Fruit fly (Drosophila melanogaster) whole organism: Measurements from ENCODE around the gene VAChT.
A peak's percentile ranks its signal among the peaks of the same experiment; 100 is the strongest.

Source experiments
- CG8478 ChIP-seq: fragments of >200 bp; optimal IDR thresholded peaks from 2 replicates; lab custom pipeline; 2018; ENCODE audit warnings: inconsistent platforms
- Dll ChIP-seq: fragments of >200 bp; optimal IDR thresholded peaks from 2 replicates; lab custom pipeline; 2017
- EcR ChIP-seq, 2 experiments: fragments of >200 bp; optimal IDR thresholded peaks; 2 replicates each; lab custom pipeline; 2017; ENCODE audit warnings: missing biosample characterization in 2 of 2, missing genetic modification characterization in 2 of 2, missing genetic modification reagents in 2 of 2
- pan ChIP-seq: fragments of >200 bp; optimal IDR thresholded peaks from 2 replicates; lab custom pipeline; 2017
- psq ChIP-seq: fragments of >200 bp; optimal IDR thresholded peaks from 2 replicates; lab custom pipeline; 2017
- usp ChIP-seq: fragments of >200 bp; optimal IDR thresholded peaks from 2 replicates; lab custom pipeline; 2017; ENCODE audit warnings: missing biosample characterization, missing genetic modification characterization, mixed read lengths

The VAChT gene

DNA sequence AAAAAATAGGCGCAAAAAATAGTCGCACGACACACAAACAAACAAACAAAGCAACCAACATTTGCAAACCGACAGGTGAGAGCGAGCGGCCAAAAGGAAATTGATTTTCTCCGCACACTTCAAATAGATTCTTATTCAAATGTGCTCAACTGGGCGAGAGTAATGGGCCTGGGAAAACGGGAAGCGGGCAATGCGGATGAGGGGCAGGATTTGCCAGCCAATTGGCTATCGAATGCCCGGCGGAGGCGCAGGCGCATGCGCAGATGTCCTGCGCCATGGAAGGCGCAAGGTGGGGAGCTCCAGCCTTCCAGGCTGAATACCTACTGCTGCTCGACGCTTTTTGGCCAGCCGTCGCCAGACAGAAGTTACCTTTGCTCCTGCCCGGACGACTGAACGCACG lies at the start of gene VAChT, which contains the start of gene ChAT:
Gene VAChT (plus strand): TSS at position 352 of the 400 bp plus-strand sequence.
Gene ChAT (plus strand): TSS at position 352 of the 400 bp plus-strand sequence.
- no peak for TF ChIP-seq pan (lab: Kevin White, UChicago)
- TF ChIP-seq psq (lab: Kevin White, UChicago), result no peak
- no peak for TF ChIP-seq CG8478
- TF ChIP-seq EcR (GFP tag; optimal IDR thresholded peaks at IDR 0.05; lab: Kevin White, UChicago), result no peak
- TF ChIP-seq Dll (lab: Kevin White, UChicago), result no peak
- no peak for TF ChIP-seq usp (GFP tag; lab: Kevin White, UChicago)

DNA sequence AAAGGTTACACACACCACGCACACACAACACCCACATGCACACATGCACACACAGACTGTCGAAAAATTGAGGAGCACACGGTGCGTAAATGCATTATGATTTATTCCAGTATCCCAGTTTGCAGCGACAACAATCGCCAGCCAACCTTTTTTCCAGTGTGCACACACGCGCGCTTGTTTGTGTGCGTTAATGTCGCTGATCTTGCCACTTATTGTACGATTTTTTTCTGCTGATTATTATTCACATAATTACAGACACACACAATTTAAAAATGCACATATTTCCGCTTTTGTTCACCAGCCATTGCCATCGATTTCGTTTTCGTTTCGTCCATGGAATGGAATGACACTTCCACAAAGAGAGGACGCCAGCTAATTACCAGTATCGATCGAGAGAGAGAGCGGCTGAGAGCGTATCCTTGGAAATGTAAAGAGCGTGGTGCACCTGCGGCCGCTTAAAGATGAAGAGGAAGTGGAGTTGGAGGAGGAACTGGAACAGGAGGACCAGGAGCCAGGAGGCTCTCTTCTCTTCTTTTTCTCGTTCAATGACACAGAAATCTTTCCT lies 46.8 kb upstream of the VAChT start:
- TF ChIP-seq EcR (GFP tag; optimal IDR thresholded peaks at IDR 0.05; lab: Kevin White, UChicago), result no peak
- peak; percentile 61 for TF ChIP-seq Dll (lab: Kevin White, UChicago)
- TF ChIP-seq pan (lab: Kevin White, UChicago), result no peak
- no peak for TF ChIP-seq CG8478
- no peak for TF ChIP-seq usp (GFP tag; lab: Kevin White, UChicago)
- no peak for TF ChIP-seq psq (lab: Kevin White, UChicago)

- no peak for TF ChIP-seq usp (GFP tag; lab: Kevin White, UChicago)
- no peak for TF ChIP-seq EcR (GFP tag; optimal IDR thresholded peaks at IDR 0.05; lab: Kevin White, UChicago)
- TF ChIP-seq CG8478, result no peak
- TF ChIP-seq pan (lab: Kevin White, UChicago), result no peak
- TF ChIP-seq psq (lab: Kevin White, UChicago), result no peak
- no peak for TF ChIP-seq Dll (lab: Kevin White, UChicago)
Observed at dm6 chr3R:18658945-18659642, 46.2 kb upstream of the VAChT start, which contains the start of the genes CG31224 and CstF64. Gene CG31224 (minus strand): TSS chr3R:18659309. Gene CstF64 (plus strand): TSS chr3R:18659618.

dm6 chr3R:18663525-18663924 lies 41.8 kb upstream of the VAChT start, which contains the start of the genes Cpsf73 and Gos28:
Gene Cpsf73 (minus strand): TSS chr3R:18663552.
Gene Gos28 (plus strand): TSS chr3R:18663738.
- TF ChIP-seq CG8478 (no peak), Dll (lab: Kevin White, UChicago) (no peak), EcR (GFP tag; optimal IDR thresholded peaks at IDR 0.05; lab: Kevin White, UChicago) (no peak), psq (lab: Kevin White, UChicago) (no peak), usp (GFP tag; lab: Kevin White, UChicago) (no peak), pan (lab: Kevin White, UChicago) (no peak)

- TF ChIP-seq pan (lab: Kevin White, UChicago), result no peak
- no peak for TF ChIP-seq usp (GFP tag; lab: Kevin White, UChicago)
- no peak for TF ChIP-seq CG8478
- no peak for TF ChIP-seq EcR (GFP tag; optimal IDR thresholded peaks at IDR 0.05; lab: Kevin White, UChicago)
- no peak for TF ChIP-seq psq (lab: Kevin White, UChicago)
- no peak for TF ChIP-seq Dll (lab: Kevin White, UChicago)
Observed at dm6 chr3R:18665061-18665460, 40.2 kb upstream of the VAChT start, which contains the start of gene CG31231. Gene CG31231 (plus strand): TSS chr3R:18665361.

- TF ChIP-seq pan (lab: Kevin White, UChicago) (no peak), usp (GFP tag; lab: Kevin White, UChicago) (no peak), Dll (lab: Kevin White, UChicago) (no peak), EcR (GFP tag; optimal IDR thresholded peaks at IDR 0.05; lab: Kevin White, UChicago) (no peak), psq (lab: Kevin White, UChicago) (no peak), CG8478 (no peak)
Observed at dm6 chr3R:18667659-18668248, 37.5 kb upstream of the VAChT start, which contains the start of gene CG31229. Gene CG31229 (plus strand): TSS chr3R:18667852.

- TF ChIP-seq EcR (GFP tag; optimal IDR thresholded peaks at IDR 0.05; lab: Kevin White, UChicago), result no peak
- no peak for TF ChIP-seq pan (lab: Kevin White, UChicago)
- TF ChIP-seq CG8478, result no peak
Observed at dm6 chr3R:18669152-18669551, 36.1 kb upstream of the VAChT start, which contains the start of gene CG7702. Gene CG7702 (plus strand): TSS chr3R:18669390.

dm6 chr3R:18669812-18670211 lies 35.5 kb upstream of the VAChT start:
- no peak for TF ChIP-seq Dll (lab: Kevin White, UChicago)
- TF ChIP-seq psq (lab: Kevin White, UChicago), result no peak
- no peak for TF ChIP-seq usp (GFP tag; lab: Kevin White, UChicago)
- no peak for TF ChIP-seq EcR (GFP tag; optimal IDR thresholded peaks at IDR 0.05; lab: Kevin White, UChicago)
- no peak for TF ChIP-seq CG8478
- no peak for TF ChIP-seq pan (lab: Kevin White, UChicago)

DNA sequence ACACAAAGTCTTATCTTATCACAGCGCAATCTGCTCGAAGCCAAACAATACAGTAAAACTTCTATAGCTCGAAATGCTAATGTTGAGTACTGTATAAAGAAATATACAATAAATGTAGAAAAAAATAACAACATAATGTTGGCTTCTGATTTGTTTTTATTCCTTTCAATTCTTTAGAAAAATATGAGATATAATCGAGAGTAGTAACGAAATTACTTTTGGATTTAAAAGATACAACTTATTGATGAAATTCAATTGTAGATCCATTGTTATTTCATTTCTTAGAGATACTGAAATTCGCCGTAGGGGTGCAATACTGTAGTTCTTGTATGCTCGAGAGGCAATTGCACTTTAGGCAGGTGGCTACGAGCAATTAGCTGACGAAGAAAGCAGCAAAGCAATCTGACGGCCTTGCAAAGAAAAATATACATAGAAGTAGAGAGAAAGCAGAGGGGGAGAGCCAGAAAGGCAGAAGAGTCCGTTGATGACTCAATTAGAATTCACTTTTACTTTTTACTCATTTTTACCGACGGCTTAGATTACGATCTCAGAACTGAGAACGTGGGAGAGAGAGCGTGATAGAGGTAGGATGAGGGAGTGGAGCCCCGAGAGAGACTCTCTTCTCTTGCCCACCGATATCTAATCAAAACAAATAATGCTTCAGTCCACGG lies 34.7 kb upstream of the VAChT start:
- TF ChIP-seq EcR (GFP tag; optimal IDR thresholded peaks at IDR 0.05; lab: Kevin White, UChicago) (no peak), CG8478 (no peak), usp (GFP tag; lab: Kevin White, UChicago) (no peak), Dll (lab: Kevin White, UChicago) (no peak), psq (lab: Kevin White, UChicago) (no peak), pan (lab: Kevin White, UChicago) (no peak)

- TF ChIP-seq usp (GFP tag; lab: Kevin White, UChicago) (no peak), pan (lab: Kevin White, UChicago) (no peak), CG8478 (no peak), EcR (GFP tag; optimal IDR thresholded peaks at IDR 0.05; lab: Kevin White, UChicago) (no peak), psq (lab: Kevin White, UChicago) (no peak), Dll (lab: Kevin White, UChicago) (no peak)
Observed at dm6 chr3R:18671112-18671729, 34.1 kb upstream of the VAChT start, which contains the start of gene CG31230. Gene CG31230 (plus strand): TSS chr3R:18671679.
